Worm (Caenorhabditis elegans) whole organism, young adult: ENCODE data around the gene secs-1.

ENCODE experiments used
- B0035.1 ChIP-seq: sonication (generic microtip); optimal IDR thresholded peaks from 2 replicates; lab custom pipeline; 2016; ENCODE audit warnings: missing genetic modification characterization, mild to moderate bottlenecking, missing compliant biosample characterization, missing genotype, missing genetic modification reagents
- ekl-4 ChIP-seq: fragments of 200-800 bp; sonication (Bioruptor generic); IDR thresholded peaks from 2 replicates; pipeline ENCODE4 v1.3.6; 2022; ENCODE audit warnings: missing genetic modification reagents, missing genetic modification characterization, missing compliant biosample characterization
- snpc-4 ChIP-seq, 5 experiments: fragments of 150-350 bp in 1 of 5; sonication (generic microtip) in 4 of 5; optimal IDR thresholded peaks; 2 replicates each; lab custom pipeline; 2014 to 2018; ENCODE audit warnings: missing genetic modification characterization in 5 of 5, missing biosample characterization in 3 of 5, antibody characterized with exemption in 2 of 5, mild to moderate bottlenecking in 2 of 5, missing compliant biosample characterization in 2 of 5, missing genotype in 2 of 5, moderate library complexity in 2 of 5, missing genetic modification reagents in 1 of 5

DNA sequence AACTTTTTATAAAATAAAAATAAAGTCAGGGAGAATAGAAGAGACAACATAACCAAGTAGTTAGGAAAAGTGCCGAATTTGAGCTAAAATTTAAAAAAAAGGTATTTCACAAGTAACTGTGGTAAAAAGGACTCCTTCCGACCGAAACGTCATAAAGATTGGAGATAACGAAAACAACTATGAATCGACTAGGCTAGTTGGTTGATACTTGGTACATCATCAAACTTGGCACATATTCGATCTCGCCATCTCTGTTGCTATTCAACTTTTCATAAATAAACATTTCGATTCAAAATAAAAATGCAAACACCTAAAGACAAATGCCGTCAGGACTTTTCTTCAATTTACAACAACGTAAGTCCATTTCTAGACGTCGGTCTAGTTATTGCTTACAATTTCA is 7.5 kb upstream of the secs-1 start, which contains the start of gene C29A12.22:
- no peak for TF ChIP-seq ekl-4 (GFP tag; lab: Robert Waterston, UW)
- no peak for TF ChIP-seq B0035.1 (tag; lab: Kevin White, UChicago)
- no peak for TF ChIP-seq snpc-4 (GFP tag; optimal IDR thresholded peaks at IDR 0.05; lab: Kevin White, UChicago)
- TF ChIP-seq snpc-4 (tag; optimal IDR thresholded peaks at IDR 0.05; lab: Kevin White, UChicago) = no peak
